Worm (Caenorhabditis elegans) whole organism, L1 larva: ENCODE measurements around the gene T03F6.4.

Source experiments
- aha-1 ChIP-seq: fragments of 150-350 bp; optimal IDR thresholded peaks from 2 replicates; lab custom pipeline; 2014; ENCODE audit warnings: missing biosample characterization, missing genetic modification characterization
- blmp-1 ChIP-seq: fragments of 150-350 bp; optimal IDR thresholded peaks from 2 replicates; lab custom pipeline; 2014; ENCODE audit warnings: missing biosample characterization, missing genetic modification characterization
- dpl-1 ChIP-seq, 3 experiments: fragments of 150-350 bp in 2 of 3; sonication (generic microtip) in 1 of 3; optimal IDR thresholded peaks; 2 replicates each; lab custom pipeline; 2014 to 2017; ENCODE audit warnings: missing biosample characterization in 3 of 3, missing genetic modification characterization in 3 of 3, missing genetic modification reagents in 3 of 3
- efl-1 ChIP-seq, 4 experiments: fragments of 150-350 bp; optimal IDR thresholded peaks in 3 of 4; peaks in 1 of 4; 1 replicate in 1 of 4; 2 replicates in 3 of 4; lab custom pipeline; 2014; ENCODE audit warnings: missing biosample characterization in 2 of 4, missing genetic modification characterization in 2 of 4, missing genetic modification reagents in 2 of 4
- egl-27 ChIP-seq, 2 experiments: fragments of 150-350 bp in 1 of 2; sonication (generic microtip); optimal IDR thresholded peaks; 3 replicates each; lab custom pipeline; 2017 to 2018; ENCODE audit warnings: missing biosample characterization in 2 of 2, missing genetic modification characterization in 2 of 2, missing genetic modification reagents in 2 of 2
- fkh-10 ChIP-seq: sonication (generic microtip); optimal IDR thresholded peaks from 2 replicates; lab custom pipeline; 2017; ENCODE audit warnings: missing biosample characterization, missing genetic modification reagents, missing genetic modification characterization
- fkh-4 ChIP-seq: sonication (generic microtip); optimal IDR thresholded peaks from 2 replicates; lab custom pipeline; 2016; ENCODE audit warnings: missing compliant biosample characterization, missing genetic modification characterization, borderline replicate concordance
- lin-14 ChIP-seq: fragments of 200-800 bp; sonication (Bioruptor generic); optimal IDR thresholded peaks from 2 replicates; lab custom pipeline; 2018; ENCODE audit warnings: mild to moderate bottlenecking, missing genetic modification characterization, moderate library complexity, missing compliant biosample characterization
- mdl-1 ChIP-seq, 2 experiments: fragments of 150-350 bp; optimal IDR thresholded peaks; 2 replicates each; lab custom pipeline; 2014 to 2017; ENCODE audit warnings: missing biosample characterization in 2 of 2, missing genetic modification characterization in 2 of 2, inconsistent platforms in 1 of 2
- nhr-77 ChIP-seq: fragments of 150-350 bp; optimal IDR thresholded peaks from 2 replicates; lab custom pipeline; 2014; ENCODE audit warnings: missing biosample characterization, missing genetic modification characterization
- pax-3 ChIP-seq: fragments of 200-800 bp; sonication (Bioruptor generic); optimal IDR thresholded peaks from 2 replicates; lab custom pipeline; 2018; ENCODE audit warnings: mild to moderate bottlenecking, missing genetic modification characterization, moderate library complexity, missing compliant biosample characterization
- sup-37 ChIP-seq: fragments of 200-800 bp; sonication (Bioruptor generic); optimal IDR thresholded peaks from 2 replicates; lab custom pipeline; 2018; ENCODE audit warnings: mild to moderate bottlenecking, missing genetic modification characterization, missing compliant biosample characterization
- vab-15 ChIP-seq: sonication (generic microtip); optimal IDR thresholded peaks from 2 replicates; lab custom pipeline; 2017; ENCODE audit warnings: missing genotype, mild to moderate bottlenecking, missing genetic modification characterization, missing compliant biosample characterization
- ztf-11 ChIP-seq, 2 experiments: sonication (generic microtip); optimal IDR thresholded peaks; 2 replicates each; lab custom pipeline; 2016 to 2017; ENCODE audit warnings: missing genetic modification characterization in 2 of 2, missing biosample characterization in 1 of 2, missing compliant biosample characterization in 1 of 2

The T03F6.4 gene

ce11 chrIII:13435570-13435969 lies 49.6 kb downstream of the T03F6.4 start, which contains the start of gene F45G2.8:
Gene F45G2.8 (minus strand): TSS chrIII:13435670.
- TF ChIP-seq dpl-1 (GFP tag; optimal IDR thresholded peaks at IDR 0.05; lab: Kevin White, UChicago), result no peak
- no peak for TF ChIP-seq aha-1 (tag; lab: Kevin White, UChicago)
- TF ChIP-seq fkh-4 (tag; lab: Kevin White, UChicago), result no peak
- no peak for TF ChIP-seq ztf-11 (tag; optimal IDR thresholded peaks at IDR 0.05; lab: Kevin White, UChicago)
- no peak for TF ChIP-seq fkh-10
- TF ChIP-seq nhr-77 (tag; lab: Kevin White, UChicago), result no peak
- no peak for TF ChIP-seq pax-3 (tag; lab: Kevin White, UChicago)
- no peak for TF ChIP-seq egl-27 (tag; optimal IDR thresholded peaks at IDR 0.05; lab: Kevin White, UChicago)
- no peak for TF ChIP-seq lin-14 (GFP tag; lab: Kevin White, UChicago)
- TF ChIP-seq mdl-1 (tag; optimal IDR thresholded peaks at IDR 0.05; lab: Kevin White, UChicago), result no peak
- TF ChIP-seq, all 84 proteins: peak for 0

ce11 chrIII:13436843-13437242 lies 50.9 kb downstream of the T03F6.4 start, which contains the start of gene F45G2.9:
Gene F45G2.9 (minus strand): TSS chrIII:13436943.
- TF ChIP-seq efl-1 (optimal IDR thresholded peaks at IDR 0.05; lab: Kevin White, UChicago) (no peak), efl-1 (GFP tag; optimal IDR thresholded peaks at IDR 0.05 in 1 of 2; lab: Kevin White, UChicago) (no peak), vab-15 (tag; lab: Kevin White, UChicago) (no peak), sup-37 (GFP tag; lab: Kevin White, UChicago) (no peak), blmp-1 (tag; lab: Kevin White, UChicago) (no peak)
